Worm (Caenorhabditis elegans) whole organism, mixed stage, embryonic: ENCODE measurements around the gene C05E4.12.

ENCODE experiments used
- M03D4.4 ChIP-seq: sonication (generic microtip); optimal IDR thresholded peaks from 2 replicates; lab custom pipeline; 2017; ENCODE audit warnings: mild to moderate bottlenecking, missing genetic modification characterization, missing compliant biosample characterization
- bed-3 ChIP-seq: fragments of 200-800 bp; sonication (Bioruptor generic); optimal IDR thresholded peaks from 3 replicates; lab custom pipeline; 2018; ENCODE audit warnings: mild to moderate bottlenecking, missing genetic modification characterization, moderate library complexity, missing compliant biosample characterization
- blmp-1 ChIP-seq: fragments of 150-350 bp; optimal IDR thresholded peaks from 2 replicates; lab custom pipeline; 2014; ENCODE audit warnings: missing biosample characterization, missing genetic modification characterization
- ceh-39 ChIP-seq: fragments of 150-350 bp; optimal IDR thresholded peaks from 2 replicates; lab custom pipeline; 2014; ENCODE audit warnings: missing biosample characterization, missing genetic modification characterization
- ceh-43 ChIP-seq: fragments of 200-800 bp; sonication (Bioruptor generic); optimal IDR thresholded peaks from 2 replicates; lab custom pipeline; 2018; ENCODE audit warnings: mild to moderate bottlenecking, missing genetic modification characterization, moderate library complexity, missing compliant biosample characterization
- ceh-83 ChIP-seq: fragments of 200-800 bp; sonication (Bioruptor generic); optimal IDR thresholded peaks from 2 replicates; lab custom pipeline; 2018; ENCODE audit warnings: mild to moderate bottlenecking, missing genetic modification characterization, missing compliant biosample characterization
- ces-1 ChIP-seq: fragments of 150-350 bp; optimal IDR thresholded peaks from 2 replicates; lab custom pipeline; 2014; ENCODE audit warnings: missing biosample characterization, missing genetic modification reagents, missing genetic modification characterization
- cnd-1 ChIP-seq: fragments of 200-800 bp; sonication (Bioruptor generic); optimal IDR thresholded peaks from 2 replicates; lab custom pipeline; 2018; ENCODE audit warnings: mild to moderate bottlenecking, missing genetic modification characterization, missing compliant biosample characterization
- drap-1 ChIP-seq: fragments of 200-800 bp; sonication (Bioruptor generic); optimal IDR thresholded peaks from 3 replicates; lab custom pipeline; 2018; ENCODE audit warnings: mild to moderate bottlenecking, missing genetic modification characterization, missing compliant biosample characterization
- flh-1 ChIP-seq: fragments of 200-800 bp; sonication (Bioruptor generic); optimal IDR thresholded peaks from 2 replicates; lab custom pipeline; 2018; ENCODE audit warnings: mild to moderate bottlenecking, missing genetic modification characterization, moderate library complexity, missing compliant biosample characterization
- ham-2 ChIP-seq: fragments of 200-800 bp; sonication (Bioruptor generic); optimal IDR thresholded peaks from 2 replicates; lab custom pipeline; 2018; ENCODE audit warnings: mild to moderate bottlenecking, missing genetic modification characterization, missing compliant biosample characterization
- hlh-1 ChIP-seq: fragments of 150-350 bp; optimal IDR thresholded peaks from 2 replicates; lab custom pipeline; 2014; ENCODE audit warnings: missing biosample characterization, missing genetic modification reagents, missing genetic modification characterization
- lin-32 ChIP-seq: fragments of 200-800 bp; sonication (Bioruptor generic); optimal IDR thresholded peaks from 2 replicates; lab custom pipeline; 2018; ENCODE audit warnings: mild to moderate bottlenecking, missing genetic modification characterization, missing compliant biosample characterization
- lsy-2 ChIP-seq: fragments of 150-350 bp; optimal IDR thresholded peaks from 2 replicates; lab custom pipeline; 2014; ENCODE audit warnings: missing biosample characterization, missing genetic modification characterization
- mab-5 ChIP-seq: fragments of 150-350 bp; optimal IDR thresholded peaks from 2 replicates; lab custom pipeline; 2014; ENCODE audit warnings: missing biosample characterization, missing genetic modification characterization
- mep-1 ChIP-seq: fragments of 150-350 bp; optimal IDR thresholded peaks from 2 replicates; lab custom pipeline; 2017; ENCODE audit warnings: missing biosample characterization, missing genetic modification reagents, missing genetic modification characterization, inconsistent platforms
- mls-2 ChIP-seq: sonication (generic microtip); optimal IDR thresholded peaks from 2 replicates; lab custom pipeline; 2016; ENCODE audit warnings: mild to moderate bottlenecking, missing genetic modification characterization, moderate library complexity, missing compliant biosample characterization
- nhr-12 ChIP-seq: fragments of 150-350 bp; optimal IDR thresholded peaks from 2 replicates; lab custom pipeline; 2014; ENCODE audit warnings: missing biosample characterization, missing genetic modification characterization
- nhr-2 ChIP-seq: fragments of 150-350 bp; optimal IDR thresholded peaks from 2 replicates; lab custom pipeline; 2014; ENCODE audit warnings: missing biosample characterization, missing genetic modification characterization
- nhr-28 ChIP-seq: fragments of 150-350 bp; optimal IDR thresholded peaks from 2 replicates; lab custom pipeline; 2014; ENCODE audit warnings: missing biosample characterization, missing genetic modification characterization
- nhr-76 ChIP-seq: sonication (generic microtip); optimal IDR thresholded peaks from 2 replicates; lab custom pipeline; 2017; ENCODE audit warnings: missing biosample characterization, missing genetic modification characterization
- pha-4 ChIP-seq: fragments of 150-350 bp; optimal IDR thresholded peaks from 2 replicates; lab custom pipeline; 2018; ENCODE audit warnings: missing biosample characterization, missing genetic modification reagents, missing genetic modification characterization
- sem-2 ChIP-seq: fragments of 200-800 bp; sonication (Bioruptor generic); optimal IDR thresholded peaks from 2 replicates; lab custom pipeline; 2018; ENCODE audit warnings: mild to moderate bottlenecking, missing genetic modification characterization, missing compliant biosample characterization
- snpc-4 ChIP-seq: fragments of 150-350 bp; optimal IDR thresholded peaks from 2 replicates; lab custom pipeline; 2014; ENCODE audit warnings: missing biosample characterization, missing genetic modification characterization
- tbx-8 ChIP-seq: fragments of 200-800 bp; sonication (Bioruptor generic); optimal IDR thresholded peaks from 2 replicates; lab custom pipeline; 2018; ENCODE audit warnings: mild to moderate bottlenecking, missing genetic modification characterization, moderate library complexity, missing compliant biosample characterization
- unc-39 ChIP-seq: fragments of 150-350 bp; optimal IDR thresholded peaks from 2 replicates; lab custom pipeline; 2014; ENCODE audit warnings: missing biosample characterization, missing genetic modification characterization
- unc-62 ChIP-seq: fragments of 150-350 bp; optimal IDR thresholded peaks from 2 replicates; lab custom pipeline; 2014; ENCODE audit warnings: missing biosample characterization, missing genetic modification reagents, missing genetic modification characterization
- zip-8 ChIP-seq: fragments of 150-350 bp; optimal IDR thresholded peaks from 2 replicates; lab custom pipeline; 2014; ENCODE audit warnings: missing biosample characterization, missing genetic modification characterization
- ztf-11 ChIP-seq: fragments of 150-350 bp; optimal IDR thresholded peaks from 2 replicates; lab custom pipeline; 2014; ENCODE audit warnings: missing biosample characterization, missing genetic modification characterization

Gene C05E4.12

ce11 chrV:772210-772609, 10.4 kb upstream of the C05E4.12 start:
- no peak for TF ChIP-seq mep-1 (tag; lab: Kevin White, UChicago)
- no peak for TF ChIP-seq pha-4 (tag; lab: Kevin White, UChicago)
- no peak for TF ChIP-seq nhr-2 (tag; lab: Kevin White, UChicago)
- TF ChIP-seq bed-3 (GFP tag; lab: Kevin White, UChicago) = no peak
- no peak for TF ChIP-seq unc-62 (GFP tag; lab: Kevin White, UChicago)
- no peak for TF ChIP-seq lsy-2 (tag; lab: Kevin White, UChicago)
- TF ChIP-seq flh-1 = no peak
- no peak for TF ChIP-seq cnd-1 (tag; lab: Kevin White, UChicago)

ce11 chrV:764732-765131, 3.0 kb upstream of the C05E4.12 start, which contains the start of gene str-238:
Gene str-238 (plus strand): TSS chrV:765032.
- TF ChIP-seq ztf-11 (tag; lab: Kevin White, UChicago) (no peak), ces-1 (GFP tag; lab: Kevin White, UChicago) (no peak)

- TF ChIP-seq ceh-83 = no peak
- no peak for TF ChIP-seq unc-62 (GFP tag; lab: Kevin White, UChicago)
- TF ChIP-seq mep-1 (tag; lab: Kevin White, UChicago) = no peak
Measured at ce11 chrV:762340-762739, 558 bp upstream of the C05E4.12 start, which contains the start of gene srp-2. Gene srp-2 (plus strand): TSS chrV:762640.

- TF ChIP-seq pha-4 (tag; lab: Kevin White, UChicago) = no peak
- no peak for TF ChIP-seq ham-2 (GFP tag; lab: Kevin White, UChicago)
- no peak for TF ChIP-seq nhr-12 (tag; lab: Kevin White, UChicago)
- no peak for TF ChIP-seq sem-2 (GFP tag; lab: Kevin White, UChicago)
- TF ChIP-seq ztf-11 (tag; lab: Kevin White, UChicago) = no peak
- no peak for TF ChIP-seq blmp-1 (tag; lab: Kevin White, UChicago)
- no peak for TF ChIP-seq unc-39 (tag; lab: Kevin White, UChicago)
- TF ChIP-seq hlh-1 (tag; lab: Kevin White, UChicago) = no peak
- no peak for TF ChIP-seq lin-32
- no peak for TF ChIP-seq ceh-39 (tag; lab: Kevin White, UChicago)
- TF ChIP-seq ceh-43 (GFP tag; lab: Kevin White, UChicago) = no peak
- TF ChIP-seq ceh-83 = no peak
- TF ChIP-seq tbx-8 (GFP tag; lab: Kevin White, UChicago) = no peak
- no peak for TF ChIP-seq snpc-4 (tag; lab: Kevin White, UChicago)
- TF ChIP-seq mls-2 = no peak
- TF ChIP-seq M03D4.4 (tag; lab: Kevin White, UChicago) = no peak
- no peak for TF ChIP-seq zip-8 (tag; lab: Kevin White, UChicago)
- no peak for TF ChIP-seq flh-1
- TF ChIP-seq nhr-2 (tag; lab: Kevin White, UChicago) = no peak
- TF ChIP-seq mab-5 (tag; lab: Kevin White, UChicago) = no peak
Measured at ce11 chrV:761235-761634, 547 bp downstream of the C05E4.12 start, which contains the start of gene C05E4.15. Gene C05E4.15 (minus strand): TSS chrV:761335.

ce11 chrV:756169-756568, 5.6 kb downstream of the C05E4.12 start, which contains the start of gene str-20:
Gene str-20 (plus strand): TSS chrV:756469.
- no peak for TF ChIP-seq blmp-1 (tag; lab: Kevin White, UChicago)
- TF ChIP-seq ztf-11 (tag; lab: Kevin White, UChicago) = no peak
- no peak for TF ChIP-seq ceh-83
- no peak for TF ChIP-seq snpc-4 (tag; lab: Kevin White, UChicago)
- TF ChIP-seq M03D4.4 (tag; lab: Kevin White, UChicago) = no peak
- no peak for TF ChIP-seq nhr-28
- TF ChIP-seq zip-8 (tag; lab: Kevin White, UChicago) = no peak
- no peak for TF ChIP-seq drap-1 (GFP tag; lab: Kevin White, UChicago)
- no peak for TF ChIP-seq ces-1 (GFP tag; lab: Kevin White, UChicago)
- TF ChIP-seq nhr-76 (tag; lab: Kevin White, UChicago) = no peak
- no peak for TF ChIP-seq nhr-12 (tag; lab: Kevin White, UChicago)

- TF ChIP-seq ham-2 (GFP tag; lab: Kevin White, UChicago) = no peak
- TF ChIP-seq hlh-1 (tag; lab: Kevin White, UChicago) = peak; percentile 71
Measured at ce11 chrV:752679-753333, 9.0 kb downstream of the C05E4.12 start, which contains the start of the genes str-262 and srp-1. Gene str-262 (minus strand): TSS chrV:752779. Gene srp-1 (plus strand): TSS chrV:753283.
